Fruit fly (Drosophila melanogaster): ENCODE results near the gene CG12990.
A peak's percentile ranks its signal among the peaks of the same experiment; 100 is the strongest.

CG12990 gene

dm6 chrX:17713740-17714135, 42.0 kb upstream of the CG12990 start (continued):
- TF ChIP-seq CG4318 (GFP tag; optimal IDR thresholded peaks at IDR 0.05), result peak; percentile 30
- TF ChIP-seq CG10669 (GFP tag; optimal IDR thresholded peaks at IDR 0.05), result no peak
- no peak for TF ChIP-seq fkh (GFP tag; optimal IDR thresholded peaks at IDR 0.05)
- TF ChIP-seq CG1621 (tag; optimal IDR thresholded peaks at IDR 0.05), result no peak
- peak; percentile 19 for TF ChIP-seq Hr38 (GFP tag; optimal IDR thresholded peaks at IDR 0.05)
- TF ChIP-seq eg (GFP tag; IDR thresholded peaks at IDR 0.05), result peak; percentile 86
- peak; percentile 34 for TF ChIP-seq lz (GFP tag; optimal IDR thresholded peaks at IDR 0.05)
- TF ChIP-seq Gug (GFP tag; IDR thresholded peaks at IDR 0.05), result peak; percentile 71
- peak; percentile 43 for TF ChIP-seq achi (GFP tag; optimal IDR thresholded peaks at IDR 0.05)
- peak; percentile 61 for TF ChIP-seq Sox14 (GFP tag; optimal IDR thresholded peaks at IDR 0.05)
- TF ChIP-seq Met (GFP tag; optimal IDR thresholded peaks at IDR 0.05), result peak; percentile 54
- TF ChIP-seq CG6792 (GFP tag; optimal IDR thresholded peaks at IDR 0.05), result peak; percentile 24
- peak; percentile 27 for TF ChIP-seq acj6 (GFP tag; optimal IDR thresholded peaks at IDR 0.05)
- TF ChIP-seq CG6854 (GFP tag; optimal IDR thresholded peaks at IDR 0.05), result no peak
- no peak for TF ChIP-seq CG3032 (tag; optimal IDR thresholded peaks at IDR 0.05)
- peak; percentile 51 for TF ChIP-seq CG31627 (GFP tag; optimal IDR thresholded peaks at IDR 0.05)
- no peak for TF ChIP-seq CG11762 (GFP tag; optimal IDR thresholded peaks at IDR 0.05; ENCODE audit: insufficient read depth)
- TF ChIP-seq CG6163 (GFP tag; IDR thresholded peaks at IDR 0.05), result peak; percentile 85
- TF ChIP-seq CG9139 (GFP tag; optimal IDR thresholded peaks at IDR 0.05), result no peak
- TF ChIP-seq Eip78C (GFP tag), result peak; percentile 74
- no peak for TF ChIP-seq CG34406 (GFP tag; optimal IDR thresholded peaks at IDR 0.05)
- TF ChIP-seq fd85E (GFP tag; optimal IDR thresholded peaks at IDR 0.05), result no peak
- no peak for TF ChIP-seq vri (GFP tag; optimal IDR thresholded peaks at IDR 0.05)
- TF ChIP-seq CG8632 (GFP tag; optimal IDR thresholded peaks at IDR 0.05), result no peak
- peak; percentile 68 for TF ChIP-seq svp (GFP tag)
- peak; percentile 41 for TF ChIP-seq CG6276 (GFP tag; optimal IDR thresholded peaks at IDR 0.05)
- TF ChIP-seq net (GFP tag; optimal IDR thresholded peaks at IDR 0.05), result peak; percentile 17
- peak; percentile 69 for TF ChIP-seq CG11294 (GFP tag; IDR thresholded peaks at IDR 0.05)
- TF ChIP-seq Ets96B (tag; optimal IDR thresholded peaks at IDR 0.05), result no peak
- TF ChIP-seq CG6808 (GFP tag; optimal IDR thresholded peaks at IDR 0.05), result no peak
- TF ChIP-seq Hr39 (GFP tag; optimal IDR thresholded peaks at IDR 0.05), result peak; percentile 61
- no peak for TF ChIP-seq Sox102F (GFP tag; optimal IDR thresholded peaks at IDR 0.05)
- no peak for TF ChIP-seq CG11902 (GFP tag; optimal IDR thresholded peaks at IDR 0.05)
- peak; percentile 32 for TF ChIP-seq Lpt (GFP tag; optimal IDR thresholded peaks at IDR 0.05)
- TF ChIP-seq CG15336 (GFP tag; IDR thresholded peaks at IDR 0.05), result peak; percentile 83
- TF ChIP-seq CG8119 (GFP tag; IDR thresholded peaks at IDR 0.05), result peak; percentile 69
- TF ChIP-seq pdm3 (GFP tag; optimal IDR thresholded peaks at IDR 0.05), result peak; percentile 65

dm6 chrX:17712995-17713739, 41.5 kb upstream of the CG12990 start:
- TF ChIP-seq Eip93F (GFP tag; optimal IDR thresholded peaks at IDR 0.05) (no peak), achi (GFP tag; optimal IDR thresholded peaks at IDR 0.05) (peak; percentile 38), pdm3 (GFP tag; optimal IDR thresholded peaks at IDR 0.05) (no peak), lz (GFP tag; optimal IDR thresholded peaks at IDR 0.05) (no peak), Sox102F (GFP tag; optimal IDR thresholded peaks at IDR 0.05) (no peak), fd59A (GFP tag; optimal IDR thresholded peaks at IDR 0.05) (no peak), CG6792 (GFP tag; optimal IDR thresholded peaks at IDR 0.05) (peak; percentile 21), Sox14 (GFP tag; optimal IDR thresholded peaks at IDR 0.05) (no peak), Hr38 (GFP tag; optimal IDR thresholded peaks at IDR 0.05) (no peak), CG11294 (GFP tag; IDR thresholded peaks at IDR 0.05) (0 out of 2 replicates have a peak, but pooled peaks have one; percentile 20), salr (GFP tag; optimal IDR thresholded peaks at IDR 0.05) (peak in 1 of 2 experiments; percentile 45), Gug (GFP tag; IDR thresholded peaks at IDR 0.05) (peak; percentile 58), CG9139 (GFP tag; optimal IDR thresholded peaks at IDR 0.05) (no peak), CG6276 (GFP tag; optimal IDR thresholded peaks at IDR 0.05) (peak; percentile 54), CG10669 (GFP tag; optimal IDR thresholded peaks at IDR 0.05) (peak; percentile 12), Eip78C (GFP tag) (peak; percentile 63), eg (GFP tag; IDR thresholded peaks at IDR 0.05) (peak; percentile 56; the same call in 2 of the 3 replicates), CG15336 (GFP tag; IDR thresholded peaks at IDR 0.05) (peak; percentile 42), CG6163 (GFP tag; IDR thresholded peaks at IDR 0.05) (no peak; the same call in 1 of the 3 replicates), CG32006 (GFP tag; optimal IDR thresholded peaks at IDR 0.05) (peak; percentile 74), CG10631 (GFP tag; optimal IDR thresholded peaks at IDR 0.05) (peak; percentile 57), CG8632 (GFP tag; optimal IDR thresholded peaks at IDR 0.05) (no peak), acj6 (GFP tag; optimal IDR thresholded peaks at IDR 0.05) (peak; percentile 38), fkh (GFP tag; optimal IDR thresholded peaks at IDR 0.05) (no peak), CG8119 (GFP tag; IDR thresholded peaks at IDR 0.05) (peak; percentile 23; the same call in 2 of the 3 replicates), CG6808 (GFP tag; optimal IDR thresholded peaks at IDR 0.05) (no peak), CG1621 (tag; optimal IDR thresholded peaks at IDR 0.05) (no peak), topi (GFP tag; optimal IDR thresholded peaks at IDR 0.05) (no peak), Eip75B (GFP tag; optimal IDR thresholded peaks at IDR 0.05) (no peak), CG6854 (GFP tag; optimal IDR thresholded peaks at IDR 0.05) (no peak), Hr39 (GFP tag; optimal IDR thresholded peaks at IDR 0.05) (no peak), fd85E (GFP tag; optimal IDR thresholded peaks at IDR 0.05) (no peak), Ets21C (GFP tag; optimal IDR thresholded peaks at IDR 0.05) (no peak), Lpt (GFP tag; optimal IDR thresholded peaks at IDR 0.05) (no peak), CG11762 (GFP tag; optimal IDR thresholded peaks at IDR 0.05; ENCODE audit: insufficient read depth) (no peak)

Measured in whole organism, prepupa.